Worm (Caenorhabditis elegans) whole organism, L4 larva: ENCODE measurements around the gene Y54G2A.10.
A peak's percentile ranks its signal among the peaks of the same experiment; 100 is the strongest.

Source experiments
- D1046.2 ChIP-seq: fragments of 200-800 bp; sonication (Bioruptor generic); IDR thresholded peaks from 2 replicates; pipeline ENCODE4 v1.3.6; 2022; ENCODE audit warnings: missing genetic modification characterization, missing compliant biosample characterization
- F10B5.3 ChIP-seq: sonication (generic microtip); optimal IDR thresholded peaks from 2 replicates; lab custom pipeline; 2016; ENCODE audit warnings: mild to moderate bottlenecking, missing genetic modification characterization, missing compliant biosample characterization
- F26F4.8 ChIP-seq: fragments of 200-800 bp; sonication (Bioruptor generic); conservative IDR thresholded peaks from 2 replicates; pipeline ENCODE4 v1.3.6; 2022; ENCODE audit warnings: missing genetic modification characterization, missing compliant biosample characterization
- F44E2.7 ChIP-seq: fragments of 200-800 bp; sonication (Bioruptor generic); IDR thresholded peaks from 2 replicates; pipeline ENCODE4 v2.1.2; 2022; ENCODE audit warnings: missing genetic modification characterization, missing compliant biosample characterization
- T26A8.4 ChIP-seq: fragments of 200-800 bp; sonication (Bioruptor generic); IDR thresholded peaks from 2 replicates; pipeline ENCODE4 v1.3.6; 2022; ENCODE audit warnings: missing genetic modification characterization, missing compliant biosample characterization
- Y105C5A.15 ChIP-seq: fragments of 200-800 bp; sonication (Bioruptor generic); IDR thresholded peaks from 2 replicates; pipeline ENCODE4 v1.3.6; 2022; ENCODE audit warnings: missing genetic modification characterization, missing compliant biosample characterization
- Y48G9A.11 ChIP-seq: fragments of 200-800 bp; sonication (Bioruptor generic); IDR thresholded peaks from 2 replicates; pipeline ENCODE4 v1.3.6; 2022; ENCODE audit warnings: missing genetic modification reagents, missing genetic modification characterization, missing compliant biosample characterization
- Y75B8A.6 ChIP-seq: fragments of 200-800 bp; sonication (Bioruptor generic); IDR thresholded peaks from 2 replicates; pipeline ENCODE4 v1.3.6; 2022; ENCODE audit warnings: missing genetic modification reagents, missing genetic modification characterization, missing compliant biosample characterization
- ZK546.5 ChIP-seq, 2 experiments: sonication (generic microtip); optimal IDR thresholded peaks; 2 replicates each; lab custom pipeline; 2017; ENCODE audit warnings: missing biosample characterization in 2 of 2, missing genetic modification characterization in 2 of 2
- aha-1 ChIP-seq: fragments of 150-350 bp; peaks from one replicate; lab custom pipeline; 2014; ENCODE audit warnings: missing biosample characterization, missing genetic modification characterization
- ama-1 ChIP-seq: fragments of 150-350 bp; optimal IDR thresholded peaks from 2 replicates; lab custom pipeline; 2014; ENCODE audit warnings: inconsistent platforms, mixed read lengths
- ceh-82 ChIP-seq: sonication (generic microtip); optimal IDR thresholded peaks from 2 replicates; lab custom pipeline; 2017; ENCODE audit warnings: missing biosample characterization, missing genetic modification characterization
- ces-1 ChIP-seq: fragments of 150-350 bp; sonication (generic microtip); optimal IDR thresholded peaks from 4 replicates; lab custom pipeline; 2014; ENCODE audit warnings: missing biosample characterization, missing genetic modification reagents, missing genetic modification characterization
- cey-2 ChIP-seq: sonication (generic microtip); optimal IDR thresholded peaks from 3 replicates; lab custom pipeline; 2017; ENCODE audit warnings: missing genetic modification characterization, mild to moderate bottlenecking, missing compliant biosample characterization, antibody characterized with exemption, borderline replicate concordance; ENCODE audit not compliant: insufficient read depth
- daf-12 ChIP-seq: fragments of 150-350 bp; optimal IDR thresholded peaks from 2 replicates; lab custom pipeline; 2014; ENCODE audit warnings: missing biosample characterization, missing genetic modification reagents, missing genetic modification characterization
- daf-19 ChIP-seq: fragments of 200-800 bp; sonication (Bioruptor generic); conservative IDR thresholded peaks from 2 replicates; pipeline ENCODE4 v1.3.6; 2022; ENCODE audit warnings: missing genetic modification characterization, missing compliant biosample characterization
- daf-8 ChIP-seq: fragments of 200-800 bp; sonication (Bioruptor generic); IDR thresholded peaks from 2 replicates; pipeline ENCODE4 v1.3.6; 2022; ENCODE audit warnings: missing genetic modification characterization, missing compliant biosample characterization
- dmd-6 ChIP-seq: fragments of 200-800 bp; sonication (Bioruptor generic); IDR thresholded peaks from 2 replicates; pipeline ENCODE4 v1.3.6; 2022; ENCODE audit warnings: missing genetic modification reagents, missing genetic modification characterization, missing compliant biosample characterization
- dmd-9 ChIP-seq: fragments of 200-800 bp; sonication (Bioruptor generic); IDR thresholded peaks from 2 replicates; pipeline ENCODE4 v1.3.6; 2022; ENCODE audit warnings: missing genetic modification reagents, missing genetic modification characterization, missing compliant biosample characterization
- dpl-1 ChIP-seq: fragments of 150-350 bp; optimal IDR thresholded peaks from 2 replicates; lab custom pipeline; 2014; ENCODE audit warnings: missing biosample characterization, missing genetic modification reagents, missing genetic modification characterization
- duxl-1 ChIP-seq: sonication (generic microtip); optimal IDR thresholded peaks from 2 replicates; lab custom pipeline; 2016; ENCODE audit warnings: mild to moderate bottlenecking, missing genetic modification characterization, moderate library complexity, missing compliant biosample characterization; ENCODE audit not compliant: poor library complexity
- egl-43 ChIP-seq: fragments of 200-800 bp; sonication (Bioruptor generic); IDR thresholded peaks from 2 replicates; pipeline ENCODE4 v1.3.6; 2022; ENCODE audit warnings: missing genetic modification reagents, missing genetic modification characterization, missing compliant biosample characterization
- fkh-10 ChIP-seq: fragments of 150-350 bp; optimal IDR thresholded peaks from 2 replicates; lab custom pipeline; 2014; ENCODE audit warnings: missing biosample characterization, missing genetic modification reagents, missing genetic modification characterization
- hif-1 ChIP-seq, 2 experiments: sonication (generic microtip); optimal IDR thresholded peaks; 2 replicates each; lab custom pipeline; 2016 to 2017; ENCODE audit warnings: missing compliant biosample characterization in 2 of 2, missing genetic modification characterization in 2 of 2, missing genetic modification reagents in 2 of 2, missing genotype in 2 of 2, mild to moderate bottlenecking in 1 of 2
- jun-1 ChIP-seq: fragments of 150-350 bp; optimal IDR thresholded peaks from 2 replicates; lab custom pipeline; 2014; ENCODE audit warnings: missing biosample characterization, missing genetic modification reagents, missing genetic modification characterization
- lin-13 ChIP-seq: fragments of 150-350 bp; optimal IDR thresholded peaks from 2 replicates; lab custom pipeline; 2014; ENCODE audit warnings: missing biosample characterization, missing genetic modification reagents, missing genetic modification characterization
- lin-15B ChIP-seq: fragments of 150-350 bp; sonication (generic microtip); optimal IDR thresholded peaks from 3 replicates; lab custom pipeline; 2014; ENCODE audit warnings: missing biosample characterization, missing genetic modification characterization
- lir-3 ChIP-seq: sonication (generic microtip); optimal IDR thresholded peaks from 2 replicates; lab custom pipeline; 2016; ENCODE audit warnings: mild to moderate bottlenecking, missing genetic modification characterization, missing compliant biosample characterization
- lsy-2 ChIP-seq, 2 experiments: fragments of 150-350 bp in 1 of 2; sonication (generic microtip) in 1 of 2; optimal IDR thresholded peaks; 2 replicates each; lab custom pipeline; 2014 to 2017; ENCODE audit warnings: missing biosample characterization in 2 of 2, missing genetic modification characterization in 2 of 2
- madf-9 ChIP-seq: fragments of 200-800 bp; sonication (Bioruptor generic); conservative IDR thresholded peaks from 2 replicates; pipeline ENCODE4 v1.3.6; 2022; ENCODE audit warnings: missing genetic modification reagents, missing genetic modification characterization, missing compliant biosample characterization
- mxl-3 ChIP-seq: fragments of 200-800 bp; sonication (Bioruptor generic); optimal IDR thresholded peaks from 2 replicates; lab custom pipeline; 2018; ENCODE audit warnings: mild to moderate bottlenecking, missing genetic modification characterization, missing compliant biosample characterization
- nhr-25 ChIP-seq: sonication (generic microtip); optimal IDR thresholded peaks from 2 replicates; lab custom pipeline; 2017; ENCODE audit warnings: missing genetic modification characterization, mild to moderate bottlenecking, missing compliant biosample characterization, antibody characterized with exemption, moderate library complexity, borderline replicate concordance; ENCODE audit not compliant: insufficient read depth
- nhr-28 ChIP-seq: fragments of 150-350 bp; optimal IDR thresholded peaks from 2 replicates; lab custom pipeline; 2014; ENCODE audit warnings: missing biosample characterization, missing genetic modification characterization
- nhr-48 ChIP-seq: sonication (generic microtip); optimal IDR thresholded peaks from 2 replicates; lab custom pipeline; 2016; ENCODE audit warnings: mild to moderate bottlenecking, missing genetic modification characterization, missing compliant biosample characterization
- nhr-6 ChIP-seq: fragments of 150-350 bp; optimal IDR thresholded peaks from 2 replicates; lab custom pipeline; 2014; ENCODE audit warnings: missing biosample characterization, missing genetic modification characterization
- nhr-76 ChIP-seq: fragments of 150-350 bp; optimal IDR thresholded peaks from 2 replicates; lab custom pipeline; 2014; ENCODE audit warnings: missing biosample characterization, missing genetic modification characterization
- pha-4 ChIP-seq, 2 experiments: fragments of 150-350 bp in 1 of 2; fragments of 200-800 bp in 1 of 2; sonication (Bioruptor generic) in 1 of 2; IDR thresholded peaks in 1 of 2; optimal IDR thresholded peaks in 1 of 2; 2 replicates each; pipeline versions ENCODE4 v1.3.6 to Lab custom; 2014 to 2022; ENCODE audit warnings: missing genetic modification characterization in 2 of 2, missing genetic modification reagents in 2 of 2, missing biosample characterization in 1 of 2, missing compliant biosample characterization in 1 of 2
- php-3 ChIP-seq: fragments of 200-800 bp; sonication (Bioruptor generic); IDR thresholded peaks from 2 replicates; pipeline ENCODE4 v1.3.6; 2022; ENCODE audit warnings: missing genetic modification reagents, missing genetic modification characterization, missing compliant biosample characterization
- pqm-1 ChIP-seq: sonication (generic microtip); optimal IDR thresholded peaks from 2 replicates; lab custom pipeline; 2017; ENCODE audit warnings: missing biosample characterization, missing genetic modification characterization
- rbr-2 ChIP-seq: sonication (generic microtip); optimal IDR thresholded peaks from 2 replicates; lab custom pipeline; 2016; ENCODE audit warnings: missing genotype, missing genetic modification characterization, missing compliant biosample characterization
- sdz-12 ChIP-seq: fragments of 200-800 bp; sonication (Bioruptor generic); optimal IDR thresholded peaks from 2 replicates; lab custom pipeline; 2018; ENCODE audit warnings: mild to moderate bottlenecking, missing genetic modification characterization, missing compliant biosample characterization
- set-16 ChIP-seq: fragments of 200-800 bp; sonication (Bioruptor generic); IDR thresholded peaks from 2 replicates; pipeline ENCODE4 v1.3.6; 2022; ENCODE audit warnings: missing genetic modification reagents, missing genetic modification characterization, missing compliant biosample characterization
- snpc-1.2 ChIP-seq: fragments of 200-800 bp; sonication (Bioruptor generic); IDR thresholded peaks from 2 replicates; pipeline ENCODE4 v1.3.6; 2022; ENCODE audit warnings: missing genetic modification reagents, missing genetic modification characterization, missing compliant biosample characterization
- spr-1 ChIP-seq: sonication (generic microtip); optimal IDR thresholded peaks from 2 replicates; lab custom pipeline; 2016; ENCODE audit warnings: mild to moderate bottlenecking, missing genetic modification characterization, missing compliant biosample characterization
- spr-3 ChIP-seq: fragments of 200-800 bp; sonication (Bioruptor generic); optimal IDR thresholded peaks from 2 replicates; lab custom pipeline; 2018; ENCODE audit warnings: mild to moderate bottlenecking, missing genetic modification characterization, missing compliant biosample characterization
- tag-97 ChIP-seq: fragments of 200-800 bp; sonication (Bioruptor generic); IDR thresholded peaks from 2 replicates; pipeline ENCODE4 v1.3.6; 2022; ENCODE audit warnings: missing genetic modification characterization, missing compliant biosample characterization
- zfp-2 ChIP-seq: sonication (generic microtip); optimal IDR thresholded peaks from 2 replicates; lab custom pipeline; 2016; ENCODE audit warnings: mild to moderate bottlenecking, missing genetic modification characterization, missing compliant biosample characterization
- zfp-3 ChIP-seq: fragments of 200-800 bp; sonication (Bioruptor generic); conservative IDR thresholded peaks from 2 replicates; pipeline ENCODE4 v1.3.6; 2022; ENCODE audit warnings: missing genetic modification reagents, missing genetic modification characterization, missing compliant biosample characterization
- zip-2 ChIP-seq: fragments of 150-350 bp; optimal IDR thresholded peaks from 2 replicates; lab custom pipeline; 2014; ENCODE audit warnings: missing biosample characterization, missing genetic modification characterization
- ztf-11 ChIP-seq: fragments of 150-350 bp; optimal IDR thresholded peaks from 2 replicates; lab custom pipeline; 2014; ENCODE audit warnings: missing biosample characterization, missing genetic modification characterization
- ztf-7 ChIP-seq: fragments of 150-350 bp; optimal IDR thresholded peaks from 2 replicates; lab custom pipeline; 2014; ENCODE audit warnings: missing biosample characterization, missing genetic modification characterization

Y54G2A.10 gene

ce11 chrIV:2805525-2805924 is 6.0 kb downstream of the Y54G2A.10 start, which contains the start of gene Y54G2A.45 (continued):
- TF ChIP-seq zip-2 (tag; lab: Kevin White, UChicago) (peak; percentile 65), set-16 (GFP tag; lab: Robert Waterston, UW) (no peak), nhr-28 (tag; lab: Kevin White, UChicago) (peak; percentile 89), ces-1 (GFP tag; lab: Kevin White, UChicago) (no peak), Y48G9A.11 (GFP tag; lab: Robert Waterston, UW) (peak; percentile 77), mxl-3 (peak; percentile 77), ama-1 (no peak), nhr-76 (no peak), lin-13 (GFP tag; lab: Kevin White, UChicago) (peak; percentile 87), sdz-12 (no peak), spr-3 (GFP tag; lab: Kevin White, UChicago) (peak; percentile 62), nhr-6 (tag; lab: Kevin White, UChicago) (peak; percentile 3), spr-1 (peak; percentile 72), F44E2.7 (GFP tag; lab: Robert Waterston, UW) (0 out of 2 replicates have a peak, but pooled peaks have one; percentile 28), daf-19 (no peak), pha-4 (GFP tag; IDR thresholded peaks at IDR 0.05; lab: Robert Waterston, UW) (peak; percentile 80), pha-4 (tag; optimal IDR thresholded peaks at IDR 0.05; lab: Kevin White, UChicago) (no peak), ztf-7 (tag; lab: Kevin White, UChicago) (no peak), ceh-82 (tag; lab: Kevin White, UChicago) (no peak), lin-15B (tag; lab: Kevin White, UChicago) (no peak), lir-3 (tag; lab: Kevin White, UChicago) (peak; percentile 48), nhr-48 (tag; lab: Kevin White, UChicago) (peak; percentile 84), zfp-2 (tag; lab: Kevin White, UChicago) (peak; percentile 8), Y75B8A.6 (GFP tag; lab: Robert Waterston, UW) (peak; percentile 57; the same call in 1 of the 2 replicates), T26A8.4 (GFP tag; lab: Robert Waterston, UW) (peak; percentile 60), ZK546.5 (tag; optimal IDR thresholded peaks at IDR 0.05; lab: Kevin White, UChicago) (no peak), hif-1 (tag; optimal IDR thresholded peaks at IDR 0.05; lab: Kevin White, UChicago) (peak in 1 of 2 experiments; percentile 57), php-3 (peak; percentile 78), daf-12 (no peak), pqm-1 (peak; percentile 90), fkh-10 (GFP tag; lab: Kevin White, UChicago) (no peak), daf-8 (GFP tag; lab: Robert Waterston, UW) (no peak), dmd-9 (peak; percentile 72; the same call in 1 of the 2 replicates), ztf-11 (tag; lab: Kevin White, UChicago) (no peak), F26F4.8 (peak; percentile 90), Y105C5A.15 (GFP tag; lab: Robert Waterston, UW) (no peak), duxl-1 (tag; lab: Kevin White, UChicago) (peak; percentile 38), cey-2 (tag; lab: Kevin White, UChicago) (no peak), rbr-2 (peak; percentile 51), nhr-25 (no peak), F10B5.3 (tag; lab: Kevin White, UChicago) (peak; percentile 58), madf-9 (GFP tag; lab: Robert Waterston, UW) (peak; percentile 89), dmd-6 (GFP tag; lab: Robert Waterston, UW) (peak; percentile 87), D1046.2 (GFP tag; lab: Robert Waterston, UW) (peak; percentile 88), tag-97 (GFP tag; lab: Robert Waterston, UW) (no peak), egl-43 (GFP tag; lab: Robert Waterston, UW) (peak; percentile 82), jun-1 (tag; lab: Kevin White, UChicago) (no peak), zfp-3 (GFP tag; lab: Robert Waterston, UW) (no peak), dpl-1 (GFP tag; lab: Kevin White, UChicago) (peak; percentile 25), aha-1 (tag; lab: Kevin White, UChicago) (peak; percentile 70), snpc-1.2 (GFP tag; lab: Robert Waterston, UW) (peak; percentile 78), lsy-2 (tag; optimal IDR thresholded peaks at IDR 0.05; lab: Kevin White, UChicago) (peak in 1 of 2 experiments; percentile 69)
